Worm (Caenorhabditis elegans): Measurements from ENCODE around the gene T24C2.3.

T24C2.3 gene

DNA sequence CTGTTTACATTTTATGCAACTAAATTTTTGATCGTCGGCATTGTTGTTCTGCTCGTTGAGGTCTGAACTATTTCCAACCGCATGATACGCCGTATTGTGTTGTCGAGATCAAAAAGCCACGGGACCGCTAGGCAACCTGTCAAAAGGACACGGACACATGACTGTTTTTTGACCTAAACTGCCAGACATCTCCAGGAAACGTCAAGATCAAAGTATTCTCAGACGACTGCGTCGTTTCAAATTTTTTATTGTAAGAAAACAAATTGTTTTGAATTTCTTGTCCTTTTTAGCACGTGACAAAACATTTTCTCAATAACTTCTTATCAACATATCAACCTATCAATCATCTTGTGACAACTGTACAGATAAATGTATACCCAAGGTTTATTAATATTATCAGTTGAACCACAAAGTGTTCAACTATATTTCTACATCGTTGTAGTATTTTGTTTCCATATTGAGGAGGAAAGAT, 41.2 kb upstream of the T24C2.3 start (continued):
- TF ChIP-seq vab-15 (tag; optimal IDR thresholded peaks at IDR 0.05), result no peak
- TF ChIP-seq hlh-4 (tag; optimal IDR thresholded peaks at IDR 0.05), result no peak
- no peak for TF ChIP-seq nhr-28 (tag; optimal IDR thresholded peaks at IDR 0.05)
- no peak for TF ChIP-seq ceh-8 (GFP tag; optimal IDR thresholded peaks at IDR 0.05)
- TF ChIP-seq nhr-20 (tag; optimal IDR thresholded peaks at IDR 0.05), result peak; percentile 92
- no peak for TF ChIP-seq ztf-11 (tag; optimal IDR thresholded peaks at IDR 0.05)
- TF ChIP-seq nhr-85 (tag), result peak; percentile 98
- TF ChIP-seq mef-2 (tag; optimal IDR thresholded peaks at IDR 0.05), result no peak
- no peak for TF ChIP-seq nhr-12 (tag; optimal IDR thresholded peaks at IDR 0.05)

DNA sequence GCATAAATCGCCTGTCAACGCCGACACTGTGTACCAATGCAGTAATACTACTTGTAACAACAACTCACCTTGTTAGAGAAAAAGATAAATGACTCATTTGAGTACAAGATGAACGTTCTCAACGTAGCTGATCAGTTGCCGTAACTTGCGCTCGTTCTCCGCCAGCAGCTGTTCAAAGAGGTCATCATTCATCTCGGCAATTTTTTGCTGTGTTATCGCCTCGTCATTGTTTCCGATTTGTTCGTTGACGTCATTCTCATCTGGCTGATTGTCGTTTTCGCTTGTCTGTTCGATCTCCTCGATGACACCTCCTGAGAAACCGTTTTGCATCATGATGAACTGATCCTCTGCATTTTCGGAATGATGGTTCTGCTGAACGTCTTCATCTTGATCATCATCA, 40.0 kb upstream of the T24C2.3 start:
- TF ChIP-seq blmp-1 (tag; optimal IDR thresholded peaks at IDR 0.05) (peak; percentile 40), lin-14 (GFP tag; optimal IDR thresholded peaks at IDR 0.05) (peak; percentile 47), nhr-71 (tag; optimal IDR thresholded peaks at IDR 0.05) (peak; percentile 34), rnt-1 (tag; optimal IDR thresholded peaks at IDR 0.05) (peak; percentile 28), tbx-2 (tag; optimal IDR thresholded peaks at IDR 0.05) (no peak)

- TF ChIP-seq xbp-1 (tag; optimal IDR thresholded peaks at IDR 0.05) (no peak), nhr-76 (tag; optimal IDR thresholded peaks at IDR 0.05) (no peak), aly-2 (tag; optimal IDR thresholded peaks at IDR 0.05) (no peak), nhr-84 (tag; optimal IDR thresholded peaks at IDR 0.05) (no peak), efl-1 (optimal IDR thresholded peaks at IDR 0.05) (no peak), efl-1 (GFP tag; optimal IDR thresholded peaks at IDR 0.05 in 1 of 2) (no peak), nhr-71 (tag; optimal IDR thresholded peaks at IDR 0.05) (peak; percentile 52), unc-130 (tag; optimal IDR thresholded peaks at IDR 0.05) (peak; percentile 3), zip-4 (GFP tag; optimal IDR thresholded peaks at IDR 0.05) (no peak), sup-37 (GFP tag; optimal IDR thresholded peaks at IDR 0.05) (no peak), fkh-4 (tag; optimal IDR thresholded peaks at IDR 0.05; ENCODE audit: borderline replicate concordance) (no peak), ces-1 (GFP tag; optimal IDR thresholded peaks at IDR 0.05) (no peak), jun-1 (tag; optimal IDR thresholded peaks at IDR 0.05) (no peak), lin-14 (GFP tag; optimal IDR thresholded peaks at IDR 0.05) (peak; percentile 53), nhr-19 (GFP tag; conservative IDR thresholded peaks at IDR 0.05) (peak; percentile 37), elt-2 (tag; optimal IDR thresholded peaks at IDR 0.05) (peak; percentile 31), fos-1 (tag; optimal IDR thresholded peaks at IDR 0.05) (no peak), unc-62 (GFP tag; optimal IDR thresholded peaks at IDR 0.05) (no peak), alr-1 (tag; optimal IDR thresholded peaks at IDR 0.05; ENCODE audit: borderline replicate concordance) (no peak), ama-1 (optimal IDR thresholded peaks at IDR 0.05) (no peak), skn-1 (tag; optimal IDR thresholded peaks at IDR 0.05) (no peak), snpc-4 (tag; optimal IDR thresholded peaks at IDR 0.05) (no peak), hlh-17 (GFP tag; optimal IDR thresholded peaks at IDR 0.05; ENCODE audit: borderline replicate concordance) (no peak), sptf-1 (tag; optimal IDR thresholded peaks at IDR 0.05) (no peak), Y116A8C.19 (tag; optimal IDR thresholded peaks at IDR 0.05; ENCODE audit: borderline replicate concordance) (no peak), nhr-85 (tag) (peak; percentile 73), pag-3 (tag; optimal IDR thresholded peaks at IDR 0.05; ENCODE audit: borderline replicate concordance, insufficient read depth) (no peak), ztf-11 (tag; optimal IDR thresholded peaks at IDR 0.05) (peak in 1 of 2 experiments; percentile 30), nhr-20 (tag; optimal IDR thresholded peaks at IDR 0.05) (peak; percentile 52), rnt-1 (tag; optimal IDR thresholded peaks at IDR 0.05) (peak; percentile 22), grh-1 (GFP tag; IDR thresholded peaks at IDR 0.05) (0 out of 2 replicates have a peak, but pooled peaks have one; percentile 13), egl-13 (tag; optimal IDR thresholded peaks at IDR 0.05) (no peak), hpl-2 (GFP tag; optimal IDR thresholded peaks at IDR 0.05) (no peak)
Measured at ce11 chrX:14503800-14504550, 39.3 kb upstream of the T24C2.3 start, which contains the start of gene M163.1. Gene M163.1, minus strand, starts transcription at chrX:14503824.
